Worm (Caenorhabditis elegans) whole organism, L1 larva: Measurements from ENCODE around the gene Y41E3.1.
"Not testable (repeated sequence)": the region's sequence is repeated elsewhere in the genome, so short reads cannot be mapped to it uniquely, and the experiment has no call there.

ENCODE experiments used
- aly-2 ChIP-seq: fragments of 150-350 bp; optimal IDR thresholded peaks from 2 replicates; lab custom pipeline; 2014; ENCODE audit warnings: missing biosample characterization, missing genetic modification characterization
- ama-1 ChIP-seq: fragments of 150-350 bp; optimal IDR thresholded peaks from 2 replicates; lab custom pipeline; 2014
- blmp-1 ChIP-seq: fragments of 150-350 bp; optimal IDR thresholded peaks from 2 replicates; lab custom pipeline; 2014; ENCODE audit warnings: missing biosample characterization, missing genetic modification characterization
- ceh-82 ChIP-seq, 3 experiments: fragments of 150-350 bp in 1 of 3; sonication (generic microtip) in 2 of 3; optimal IDR thresholded peaks; 2 replicates each; lab custom pipeline; 2014 to 2017; ENCODE audit warnings: missing biosample characterization in 3 of 3, missing genetic modification characterization in 3 of 3
- dsc-1 ChIP-seq: sonication (generic microtip); optimal IDR thresholded peaks from 2 replicates; lab custom pipeline; 2016; ENCODE audit warnings: mild to moderate bottlenecking, missing genetic modification characterization, missing compliant biosample characterization
- efl-1 ChIP-seq, 4 experiments: fragments of 150-350 bp; optimal IDR thresholded peaks in 3 of 4; peaks in 1 of 4; 1 replicate in 1 of 4; 2 replicates in 3 of 4; lab custom pipeline; 2014; ENCODE audit warnings: missing biosample characterization in 2 of 4, missing genetic modification characterization in 2 of 4, missing genetic modification reagents in 2 of 4
- elt-2 ChIP-seq: sonication (generic microtip); optimal IDR thresholded peaks from 2 replicates; lab custom pipeline; 2016; ENCODE audit warnings: missing genetic modification characterization, mild to moderate bottlenecking, inconsistent platforms, missing compliant biosample characterization, missing genetic modification reagents
- fkh-10 ChIP-seq: sonication (generic microtip); optimal IDR thresholded peaks from 2 replicates; lab custom pipeline; 2017; ENCODE audit warnings: missing biosample characterization, missing genetic modification reagents, missing genetic modification characterization
- fkh-8 ChIP-seq: sonication (generic microtip); optimal IDR thresholded peaks from 2 replicates; lab custom pipeline; 2016; ENCODE audit warnings: mild to moderate bottlenecking, missing genetic modification characterization, missing compliant biosample characterization
- fos-1 ChIP-seq: fragments of 150-350 bp; optimal IDR thresholded peaks from 2 replicates; lab custom pipeline; 2014; ENCODE audit warnings: missing biosample characterization, missing genetic modification characterization
- jun-1 ChIP-seq: fragments of 150-350 bp; optimal IDR thresholded peaks from 2 replicates; lab custom pipeline; 2014; ENCODE audit warnings: missing biosample characterization, missing genetic modification reagents, missing genetic modification characterization
- lin-13 ChIP-seq: fragments of 150-350 bp; optimal IDR thresholded peaks from 2 replicates; lab custom pipeline; 2014; ENCODE audit warnings: missing biosample characterization, missing genetic modification reagents, missing genetic modification characterization
- mef-2 ChIP-seq: fragments of 150-350 bp; optimal IDR thresholded peaks from 2 replicates; lab custom pipeline; 2014; ENCODE audit warnings: missing biosample characterization, missing genetic modification characterization
- mep-1 ChIP-seq: fragments of 150-350 bp; optimal IDR thresholded peaks from 2 replicates; lab custom pipeline; 2014; ENCODE audit warnings: missing biosample characterization, missing genetic modification characterization
- nhr-77 ChIP-seq: fragments of 150-350 bp; optimal IDR thresholded peaks from 2 replicates; lab custom pipeline; 2014; ENCODE audit warnings: missing biosample characterization, missing genetic modification characterization
- nhr-85 ChIP-seq: sonication (generic microtip); peaks from one replicate; lab custom pipeline; 2016; ENCODE audit warnings: missing genetic modification characterization, inconsistent platforms, missing compliant biosample characterization
- pag-3 ChIP-seq: sonication (generic microtip); optimal IDR thresholded peaks from 2 replicates; lab custom pipeline; 2017; ENCODE audit warnings: missing genetic modification characterization, mild to moderate bottlenecking, missing compliant biosample characterization, antibody characterized with exemption, borderline replicate concordance; ENCODE audit not compliant: insufficient read depth
- rnt-1 ChIP-seq: sonication (generic microtip); optimal IDR thresholded peaks from 2 replicates; lab custom pipeline; 2016; ENCODE audit warnings: mild to moderate bottlenecking, missing genetic modification characterization, moderate library complexity, missing compliant biosample characterization
- swsn-7 ChIP-seq: sonication (generic microtip); optimal IDR thresholded peaks from 2 replicates; lab custom pipeline; 2016; ENCODE audit warnings: missing genetic modification characterization, missing compliant biosample characterization
- tlp-1 ChIP-seq: fragments of 150-350 bp; optimal IDR thresholded peaks from 2 replicates; lab custom pipeline; 2014; ENCODE audit warnings: missing biosample characterization, missing genetic modification characterization
- unc-98 ChIP-seq: fragments of 200-800 bp; sonication (Bioruptor generic); IDR thresholded peaks from 2 replicates; pipeline ENCODE4 v1.3.6; 2022; ENCODE audit warnings: missing genetic modification characterization, missing compliant biosample characterization
- vab-15 ChIP-seq: sonication (generic microtip); optimal IDR thresholded peaks from 2 replicates; lab custom pipeline; 2017; ENCODE audit warnings: missing genotype, mild to moderate bottlenecking, missing genetic modification characterization, missing compliant biosample characterization
- zip-4 ChIP-seq: fragments of 200-800 bp; sonication (Bioruptor generic); optimal IDR thresholded peaks from 2 replicates; lab custom pipeline; 2018; ENCODE audit warnings: mild to moderate bottlenecking, missing genetic modification characterization, moderate library complexity, missing compliant biosample characterization

Y41E3.1 gene

ce11 chrIV:14958551-14958950, at the start of gene Y41E3.1:
Gene Y41E3.1 (minus strand): TSS chrIV:14958874.
- no peak for TF ChIP-seq efl-1 (optimal IDR thresholded peaks at IDR 0.05; lab: Kevin White, UChicago)
- TF ChIP-seq efl-1 (GFP tag; optimal IDR thresholded peaks at IDR 0.05 in 1 of 2; lab: Kevin White, UChicago), result peak in 1 of 2 experiments; percentile 70
- TF ChIP-seq aly-2, result no peak
- TF ChIP-seq swsn-7 (tag; lab: Kevin White, UChicago), result no peak
- no peak for TF ChIP-seq nhr-85 (tag; lab: Kevin White, UChicago)
- TF ChIP-seq zip-4 (GFP tag; lab: Kevin White, UChicago), result no peak

ce11 chrIV:15008200-15008599, 49.5 kb upstream of the Y41E3.1 start:
- no peak for TF ChIP-seq elt-2 (tag; lab: Kevin White, UChicago)
- no peak for TF ChIP-seq unc-98 (GFP tag; lab: Robert Waterston, UW)
- TF ChIP-seq fkh-10, result no peak
- no peak for TF ChIP-seq pag-3 (tag; lab: Kevin White, UChicago)
- no peak for TF ChIP-seq efl-1 (optimal IDR thresholded peaks at IDR 0.05; lab: Kevin White, UChicago)
- TF ChIP-seq efl-1 (GFP tag; optimal IDR thresholded peaks at IDR 0.05 in 1 of 2; lab: Kevin White, UChicago), result peak in 1 of 2 experiments; percentile 65

- not testable (repeated sequence) for TF ChIP-seq nhr-77 (tag; lab: Kevin White, UChicago); lin-13 (GFP tag; lab: Kevin White, UChicago); mef-2 (tag; lab: Kevin White, UChicago)
These were observed 47.8 kb upstream of the Y41E3.1 start, which contains the start of gene Y41E3.6 for ce11 chrIV:15006494-15006893. Gene Y41E3.6 (plus strand): TSS chrIV:15006794.

ce11 chrIV:14986684-14987083, 28.0 kb upstream of the Y41E3.1 start, which contains the start of gene dpy-4:
Gene dpy-4 (minus strand): TSS chrIV:14986784.
- TF ChIP-seq blmp-1 (peak; percentile 25), zip-4 (GFP tag; lab: Kevin White, UChicago) (no peak), ama-1 (lab: Kevin White, UChicago) (peak; percentile 41), efl-1 (optimal IDR thresholded peaks at IDR 0.05; lab: Kevin White, UChicago) (no peak), efl-1 (GFP tag; optimal IDR thresholded peaks at IDR 0.05 in 1 of 2; lab: Kevin White, UChicago) (peak in 1 of 2 experiments; percentile 40)

ce11 chrIV:14985859-14986258, 27.2 kb upstream of the Y41E3.1 start:
- TF ChIP-seq efl-1 (optimal IDR thresholded peaks at IDR 0.05; lab: Kevin White, UChicago) (no peak), efl-1 (GFP tag; optimal IDR thresholded peaks at IDR 0.05 in 1 of 2; lab: Kevin White, UChicago) (peak in 1 of 2 experiments; percentile 37), rnt-1 (tag; lab: Kevin White, UChicago) (no peak), fos-1 (tag; lab: Kevin White, UChicago) (no peak), pag-3 (tag; lab: Kevin White, UChicago) (no peak)

ce11 chrIV:14985019-14985418, 26.3 kb upstream of the Y41E3.1 start:
- TF ChIP-seq jun-1 (tag; lab: Kevin White, UChicago) (peak; percentile 21), mef-2 (tag; lab: Kevin White, UChicago) (no peak)
- TF ChIP-seq, all 84 proteins: peak for 1

- TF ChIP-seq efl-1 (optimal IDR thresholded peaks at IDR 0.05; lab: Kevin White, UChicago) (no peak), efl-1 (GFP tag; optimal IDR thresholded peaks at IDR 0.05 in 1 of 2; lab: Kevin White, UChicago) (peak in 1 of 2 experiments; percentile 57), mep-1 (no peak)
These were observed 22.6 kb upstream of the Y41E3.1 start, which contains the start of gene atln-2 for ce11 chrIV:14981311-14981710. Gene atln-2 (plus strand): TSS chrIV:14981611.

- TF ChIP-seq efl-1 (optimal IDR thresholded peaks at IDR 0.05; lab: Kevin White, UChicago), result no peak
- TF ChIP-seq efl-1 (GFP tag; optimal IDR thresholded peaks at IDR 0.05 in 1 of 2; lab: Kevin White, UChicago), result peak in 1 of 2 experiments; percentile 85
- no peak for TF ChIP-seq ceh-82 (tag; optimal IDR thresholded peaks at IDR 0.05; lab: Kevin White, UChicago)
- TF ChIP-seq dsc-1 (tag; lab: Kevin White, UChicago), result no peak
- TF ChIP-seq fkh-8 (tag; lab: Kevin White, UChicago), result no peak
- TF ChIP-seq tlp-1 (tag; lab: Kevin White, UChicago), result no peak
- no peak for TF ChIP-seq vab-15 (tag; lab: Kevin White, UChicago)
These were observed 19.5 kb upstream of the Y41E3.1 start for ce11 chrIV:14978204-14978603.
